Fruit fly (Drosophila melanogaster): Measurements from ENCODE around the gene CG3457.

DNA sequence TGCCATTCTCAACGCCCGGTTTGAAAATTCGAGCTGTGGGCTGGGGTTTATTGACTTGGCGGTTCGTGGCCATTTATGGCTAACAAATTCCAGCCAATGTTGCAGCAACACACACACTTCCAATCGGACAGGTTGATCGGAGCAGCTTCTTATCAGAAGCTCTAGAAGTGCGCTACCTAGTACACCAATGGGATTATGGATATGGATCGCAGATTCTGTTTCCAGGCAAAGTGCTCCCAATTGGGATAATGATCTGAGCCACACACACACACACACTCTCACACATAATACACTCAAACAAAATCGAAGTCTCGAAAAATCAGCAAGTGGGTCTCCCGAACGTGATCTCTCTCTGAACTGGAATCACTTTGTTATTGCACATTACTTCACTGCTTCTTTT, 34.0 kb downstream of the CG3457 start:
- no peak for TF ChIP-seq CG8478 (optimal IDR thresholded peaks at IDR 0.05)
- no peak for TF ChIP-seq CTCF (optimal IDR thresholded peaks at IDR 0.05)
